Worm (Caenorhabditis elegans) whole organism, L4/young adult: ENCODE measurements around the gene T21B10.3.

ENCODE experiments used
- W03F9.2 ChIP-seq: fragments of 150-350 bp; optimal IDR thresholded peaks from 2 replicates; lab custom pipeline; 2014; ENCODE audit warnings: missing biosample characterization, missing genetic modification characterization
- dao-5 ChIP-seq: sonication (generic microtip); optimal IDR thresholded peaks from 2 replicates; lab custom pipeline; 2016; ENCODE audit warnings: missing genotype, missing genetic modification characterization, moderate library complexity, missing compliant biosample characterization
- him-1 ChIP-seq: sonication (generic microtip); optimal IDR thresholded peaks from 2 replicates; lab custom pipeline; 2016; ENCODE audit warnings: missing genotype, missing genetic modification reagents, missing genetic modification characterization, missing compliant biosample characterization

ce11 chrII:8897244-8897643 is 36.9 kb upstream of the T21B10.3 start:
- TF ChIP-seq dao-5 (tag; lab: Kevin White, UChicago): no peak
- TF ChIP-seq him-1 (tag; lab: Kevin White, UChicago): no peak
- TF ChIP-seq W03F9.2: no peak
